Worm (Caenorhabditis elegans) whole organism, young adult: Measurements from ENCODE around the gene clec-121.

Experiments used
- B0019.2 ChIP-seq: fragments of 200-800 bp; sonication (Bioruptor generic); conservative IDR thresholded peaks from 2 replicates; pipeline ENCODE4 v1.3.6; 2022; ENCODE audit warnings: missing genetic modification reagents, missing genetic modification characterization, missing compliant biosample characterization
- F10E7.11 ChIP-seq: sonication (generic microtip); optimal IDR thresholded peaks from 2 replicates; lab custom pipeline; 2017; ENCODE audit warnings: mild to moderate bottlenecking, missing genetic modification characterization, moderate library complexity, missing compliant biosample characterization
- F33H1.4 ChIP-seq: fragments of 200-800 bp; sonication (Bioruptor generic); IDR thresholded peaks from 2 replicates; pipeline ENCODE4 v1.3.6; 2022; ENCODE audit warnings: missing genetic modification reagents, missing genetic modification characterization, missing compliant biosample characterization
- F55B11.4 ChIP-seq: sonication (generic microtip); optimal IDR thresholded peaks from 2 replicates; lab custom pipeline; 2016; ENCODE audit warnings: missing compliant biosample characterization, missing genetic modification characterization, borderline replicate concordance; ENCODE audit not compliant: insufficient read depth
- Y53F4B.3 ChIP-seq: fragments of 200-800 bp; sonication (Bioruptor generic); IDR thresholded peaks from 2 replicates; pipeline ENCODE4 v1.3.6; 2022; ENCODE audit warnings: missing genetic modification reagents, missing genetic modification characterization, missing compliant biosample characterization
- ama-1 ChIP-seq, 3 experiments: fragments of 150-350 bp in 1 of 3; sonication (generic microtip) in 2 of 3; optimal IDR thresholded peaks; 2 replicates each; lab custom pipeline; 2014 to 2018; ENCODE audit warnings: missing biosample characterization in 2 of 3, missing genetic modification characterization in 2 of 3, missing genetic modification reagents in 2 of 3
- cebp-2 ChIP-seq: fragments of 200-800 bp; sonication (Bioruptor generic); IDR thresholded peaks from 2 replicates; pipeline ENCODE4 v1.3.6; 2022; ENCODE audit warnings: missing genetic modification characterization, missing compliant biosample characterization
- ets-4 ChIP-seq: fragments of 200-800 bp; sonication (Bioruptor generic); optimal IDR thresholded peaks from 2 replicates; lab custom pipeline; 2018; ENCODE audit warnings: mild to moderate bottlenecking, missing genetic modification characterization, missing compliant biosample characterization
- rec-8 ChIP-seq, 2 experiments: sonication (generic microtip); optimal IDR thresholded peaks; 2 replicates each; lab custom pipeline; 2016; ENCODE audit warnings: mild to moderate bottlenecking in 2 of 2, missing genetic modification characterization in 2 of 2, missing genetic modification reagents in 2 of 2, missing genotype in 2 of 2, missing biosample characterization in 1 of 2, missing compliant biosample characterization in 1 of 2, moderate library complexity in 1 of 2
- snpc-4 ChIP-seq, 5 experiments: fragments of 150-350 bp in 1 of 5; sonication (generic microtip) in 4 of 5; optimal IDR thresholded peaks; 2 replicates each; lab custom pipeline; 2014 to 2018; ENCODE audit warnings: missing genetic modification characterization in 5 of 5, missing biosample characterization in 3 of 5, antibody characterized with exemption in 2 of 5, mild to moderate bottlenecking in 2 of 5, missing compliant biosample characterization in 2 of 5, missing genotype in 2 of 5, moderate library complexity in 2 of 5, missing genetic modification reagents in 1 of 5
- unc-62 ChIP-seq: fragments of 150-350 bp; optimal IDR thresholded peaks from 2 replicates; lab custom pipeline; 2014; ENCODE audit warnings: missing biosample characterization, missing genetic modification reagents, missing genetic modification characterization

- TF ChIP-seq unc-62 (GFP tag; lab: Kevin White, UChicago) (no peak), Y53F4B.3 (no peak), F33H1.4 (GFP tag; lab: Robert Waterston, UW) (no peak), cebp-2 (no peak), snpc-4 (GFP tag; optimal IDR thresholded peaks at IDR 0.05; lab: Kevin White, UChicago) (no peak), snpc-4 (tag; optimal IDR thresholded peaks at IDR 0.05; lab: Kevin White, UChicago) (no peak), F10E7.11 (tag; lab: Kevin White, UChicago) (no peak), F55B11.4 (tag; lab: Kevin White, UChicago) (no peak), ets-4 (GFP tag; lab: Kevin White, UChicago) (no peak), ama-1 (optimal IDR thresholded peaks at IDR 0.05; lab: Kevin White, UChicago) (no peak), ama-1 (GFP tag; optimal IDR thresholded peaks at IDR 0.05; lab: Kevin White, UChicago) (no peak), B0019.2 (GFP tag; lab: Robert Waterston, UW) (no peak), rec-8 (tag; optimal IDR thresholded peaks at IDR 0.05; lab: Kevin White, UChicago) (no peak)
These were observed 9.0 kb downstream of the clec-121 start, which contains the start of gene Y25C1A.13 for ce11 chrII:3111147-3111546.
